Worm (Caenorhabditis elegans): ENCODE results near the gene H41C03.2.

ce11 chrII:5818298-5818697 is 33.6 kb downstream of the H41C03.2 start, which contains the start of gene ZK1248.4:
- no peak for TF ChIP-seq dao-5 (tag; optimal IDR thresholded peaks at IDR 0.05)
- no peak for TF ChIP-seq him-1 (tag; optimal IDR thresholded peaks at IDR 0.05)
- TF ChIP-seq W03F9.2 (tag; optimal IDR thresholded peaks at IDR 0.05): no peak
